Fruit fly (Drosophila melanogaster) whole organism, embryonic: ENCODE measurements around the gene CG13250.

ENCODE experiments used
- Antp ChIP-seq: fragments of 200-800 bp; sonication (Bioruptor generic); optimal IDR thresholded peaks from 3 replicates; lab custom pipeline; 2016; ENCODE audit warnings: missing biosample characterization, missing genetic modification characterization
- BtbVII ChIP-seq: fragments of 200-800 bp; sonication (Bioruptor generic); optimal IDR thresholded peaks from 3 replicates; lab custom pipeline; 2017; ENCODE audit warnings: missing biosample characterization, mild to moderate bottlenecking, missing genetic modification characterization
- CG10274 ChIP-seq: fragments of 200-800 bp; sonication (Bioruptor generic); optimal IDR thresholded peaks from 3 replicates; lab custom pipeline; 2017; ENCODE audit warnings: missing biosample characterization, mild to moderate bottlenecking, missing genetic modification characterization
- CG10959 ChIP-seq: fragments of 200-800 bp; sonication (Bioruptor generic); IDR thresholded peaks from 2 replicates; pipeline ENCODE4 v1.3.6; 2022; ENCODE audit warnings: missing biosample characterization, missing genetic modification characterization
- CG11247 ChIP-seq: fragments of 200-800 bp; sonication (Bioruptor generic); IDR thresholded peaks from 2 replicates; pipeline ENCODE4 v1.3.6; 2022; ENCODE audit warnings: missing biosample characterization, missing genetic modification characterization
- CG11696 ChIP-seq: fragments of 200-800 bp; sonication (Bioruptor generic); IDR thresholded peaks from 2 replicates; pipeline ENCODE4 v1.3.6; 2022; ENCODE audit warnings: missing biosample characterization, missing genetic modification characterization
- CG11723 ChIP-seq: fragments of 200-800 bp; sonication (Bioruptor generic); optimal IDR thresholded peaks from 2 replicates; lab custom pipeline; 2017; ENCODE audit warnings: missing biosample characterization, mild to moderate bottlenecking, missing genetic modification characterization
- CG12219 ChIP-seq: fragments of 200-800 bp; sonication (Bioruptor generic); optimal IDR thresholded peaks from 3 replicates; lab custom pipeline; 2018; ENCODE audit warnings: missing biosample characterization, mild to moderate bottlenecking, missing genetic modification characterization
- CG12299 ChIP-seq: fragments of 200-800 bp; sonication (Bioruptor generic); optimal IDR thresholded peaks from 2 replicates; lab custom pipeline; 2018; ENCODE audit warnings: missing biosample characterization, mild to moderate bottlenecking, missing genetic modification characterization
- CG17361 ChIP-seq: fragments of 200-800 bp; sonication (Bioruptor generic); IDR thresholded peaks from 3 replicates; pipeline ENCODE4 v1.3.6; 2022; ENCODE audit warnings: missing biosample characterization, missing genetic modification characterization
- CG17568 ChIP-seq: fragments of 200-800 bp; sonication (Bioruptor generic); optimal IDR thresholded peaks from 2 replicates; lab custom pipeline; 2018; ENCODE audit warnings: missing biosample characterization, mild to moderate bottlenecking, missing genetic modification characterization, moderate library complexity
- CG18262 ChIP-seq: fragments of 200-800 bp; optimal IDR thresholded peaks from 3 replicates; lab custom pipeline; 2019; ENCODE audit warnings: missing biosample characterization, mild to moderate bottlenecking, missing genetic modification characterization, moderate library complexity
- CG18476 ChIP-seq: fragments of 200-800 bp; sonication (Bioruptor generic); optimal IDR thresholded peaks from 2 replicates; lab custom pipeline; 2016; ENCODE audit warnings: missing biosample characterization, mild to moderate bottlenecking, missing genetic modification characterization
- CG31388 ChIP-seq: fragments of 200-800 bp; sonication (Bioruptor generic); optimal IDR thresholded peaks from 2 replicates; lab custom pipeline; 2016; ENCODE audit warnings: missing biosample characterization, missing genetic modification characterization
- CG4282 ChIP-seq: fragments of 200-800 bp; sonication (Bioruptor generic); optimal IDR thresholded peaks from 2 replicates; lab custom pipeline; 2016; ENCODE audit warnings: missing biosample characterization, missing genetic modification characterization
- CG4404 ChIP-seq: fragments of 200-800 bp; sonication (Bioruptor generic); IDR thresholded peaks from 2 replicates; pipeline ENCODE4 v1.3.6; 2022; ENCODE audit warnings: missing biosample characterization, missing genetic modification characterization
- CG5953 ChIP-seq: fragments of 200-800 bp; sonication (Bioruptor generic); IDR thresholded peaks from 2 replicates; pipeline ENCODE4 v1.3.6; 2022; ENCODE audit warnings: missing biosample characterization, missing genetic modification characterization
- CG6272 ChIP-seq: fragments of 200-800 bp; sonication (Bioruptor generic); IDR thresholded peaks from 2 replicates; pipeline ENCODE4 v1.3.6; 2022; ENCODE audit warnings: missing biosample characterization, missing genetic modification characterization
- CG7745 ChIP-seq: fragments of 200-800 bp; sonication (Bioruptor generic); optimal IDR thresholded peaks from 2 replicates; lab custom pipeline; 2018; ENCODE audit warnings: missing biosample characterization, mild to moderate bottlenecking, missing genetic modification characterization, moderate library complexity
- CG7839 ChIP-seq: fragments of 200-800 bp; sonication (Bioruptor generic); optimal IDR thresholded peaks from 3 replicates; lab custom pipeline; 2018; ENCODE audit warnings: missing biosample characterization, mild to moderate bottlenecking, missing genetic modification characterization, moderate library complexity
- CG9609 ChIP-seq: fragments of 200-800 bp; sonication (Bioruptor generic); optimal IDR thresholded peaks from 3 replicates; lab custom pipeline; 2016; ENCODE audit warnings: missing biosample characterization, missing genetic modification characterization
- D19A ChIP-seq: fragments of 200-800 bp; optimal IDR thresholded peaks from 3 replicates; lab custom pipeline; 2019; ENCODE audit warnings: missing biosample characterization, mild to moderate bottlenecking, missing genetic modification characterization, moderate library complexity
- Dad ChIP-seq: fragments of 200-800 bp; sonication (Bioruptor generic); optimal IDR thresholded peaks from 3 replicates; lab custom pipeline; 2016; ENCODE audit warnings: missing biosample characterization, missing genetic modification characterization
- Dbx ChIP-seq: fragments of 200-800 bp; sonication (Bioruptor generic); IDR thresholded peaks from 3 replicates; pipeline ENCODE4 v1.3.6; 2022; ENCODE audit warnings: missing biosample characterization, missing genetic modification characterization
- Eip74EF ChIP-seq, 2 experiments: fragments of 200-800 bp in 1 of 2; fragments of >200 bp in 1 of 2; sonication (Bioruptor generic) in 1 of 2; optimal IDR thresholded peaks; 2 replicates each; lab custom pipeline; 2017 to 2019; ENCODE audit warnings: missing biosample characterization in 2 of 2, missing genetic modification characterization in 2 of 2, mild to moderate bottlenecking in 1 of 2, moderate library complexity in 1 of 2
- Hmx ChIP-seq: fragments of 200-800 bp; sonication (Bioruptor generic); optimal IDR thresholded peaks from 2 replicates; lab custom pipeline; 2016; ENCODE audit warnings: missing biosample characterization, missing genetic modification characterization
- Hr78 ChIP-seq, 2 experiments: fragments of 200-800 bp in 1 of 2; fragments of >200 bp in 1 of 2; sonication (Bioruptor generic) in 1 of 2; optimal IDR thresholded peaks; 2 replicates each; lab custom pipeline; 2017 to 2019; ENCODE audit warnings: missing biosample characterization in 2 of 2, missing genetic modification characterization in 2 of 2, mild to moderate bottlenecking in 1 of 2, moderate library complexity in 1 of 2
- Kr ChIP-seq: fragments of 200-800 bp; sonication (Bioruptor generic); optimal IDR thresholded peaks from 2 replicates; lab custom pipeline; 2017; ENCODE audit warnings: missing biosample characterization, mild to moderate bottlenecking, missing genetic modification characterization
- Lhr ChIP-seq: fragments of 200-800 bp; sonication (Bioruptor generic); optimal IDR thresholded peaks from 3 replicates; lab custom pipeline; 2017; ENCODE audit warnings: mild to moderate bottlenecking, missing biosample characterization, missing genetic modification reagents, missing genetic modification characterization
- Lpt ChIP-seq: fragments of >200 bp; optimal IDR thresholded peaks from 2 replicates; lab custom pipeline; 2018; ENCODE audit warnings: missing biosample characterization, missing genetic modification characterization
- MBD-R2 ChIP-seq: fragments of 200-800 bp; sonication (Bioruptor generic); IDR thresholded peaks from 2 replicates; pipeline ENCODE4 v1.3.6; 2022; ENCODE audit warnings: missing biosample characterization, missing genetic modification characterization
- Taf1 ChIP-seq: fragments of 200-800 bp; sonication (Bioruptor generic); IDR thresholded peaks from 2 replicates; pipeline ENCODE4 v1.3.6; 2022; ENCODE audit warnings: missing biosample characterization, missing genetic modification characterization
- ac ChIP-seq: fragments of 200-800 bp; sonication (Bioruptor generic); optimal IDR thresholded peaks from 3 replicates; lab custom pipeline; 2017; ENCODE audit warnings: missing biosample characterization, mild to moderate bottlenecking, missing genetic modification characterization
- ase ChIP-seq: fragments of 200-800 bp; sonication (Bioruptor generic); IDR thresholded peaks from 3 replicates; pipeline ENCODE4 v1.3.6; 2022; ENCODE audit warnings: missing biosample characterization, missing genetic modification characterization
- chn ChIP-seq: fragments of 200-800 bp; sonication (Bioruptor generic); optimal IDR thresholded peaks from 2 replicates; lab custom pipeline; 2016; ENCODE audit warnings: missing biosample characterization, missing genetic modification characterization
- disco-r ChIP-seq: fragments of 200-800 bp; sonication (Bioruptor generic); optimal IDR thresholded peaks from 2 replicates; lab custom pipeline; 2016; ENCODE audit warnings: missing biosample characterization, missing genetic modification characterization
- hb ChIP-seq: fragments of 200-800 bp; sonication (Bioruptor generic); IDR thresholded peaks from 3 replicates; pipeline ENCODE4 v1.3.6; 2022; ENCODE audit warnings: missing biosample characterization, missing genetic modification characterization; ENCODE audit not compliant: partially characterized antibody
- klu ChIP-seq: fragments of 200-800 bp; sonication (Bioruptor generic); IDR thresholded peaks from 2 replicates; pipeline ENCODE4 v1.3.6; 2022; ENCODE audit warnings: missing biosample characterization, missing genetic modification characterization
- knrl ChIP-seq: fragments of 200-800 bp; sonication (Bioruptor generic); IDR thresholded peaks from 3 replicates; pipeline ENCODE4 v1.3.6; 2022; ENCODE audit warnings: missing biosample characterization, missing genetic modification characterization; ENCODE audit not compliant: partially characterized antibody
- lov ChIP-seq, 2 experiments: fragments of 200-800 bp in 1 of 2; fragments of >200 bp in 1 of 2; sonication (Bioruptor generic) in 1 of 2; IDR thresholded peaks in 1 of 2; optimal IDR thresholded peaks in 1 of 2; 2 replicates in 1 of 2; 3 replicates in 1 of 2; pipeline versions ENCODE4 v1.3.6 to Lab custom; 2017 to 2022; ENCODE audit warnings: missing biosample characterization in 1 of 2, missing genetic modification characterization in 1 of 2
- psq ChIP-seq: fragments of 200-800 bp; sonication (Bioruptor generic); optimal IDR thresholded peaks from 2 replicates; lab custom pipeline; 2017; ENCODE audit warnings: missing biosample characterization, missing genetic modification characterization
- slp2 ChIP-seq: fragments of 200-800 bp; sonication (Bioruptor generic); optimal IDR thresholded peaks from 2 replicates; lab custom pipeline; 2016; ENCODE audit warnings: missing biosample characterization, missing genetic modification characterization
- tio ChIP-seq: fragments of 200-800 bp; sonication (Bioruptor generic); optimal IDR thresholded peaks from 2 replicates; lab custom pipeline; 2017; ENCODE audit warnings: missing biosample characterization, missing genetic modification characterization, inconsistent platforms
- tll ChIP-seq, 2 experiments: fragments of 200-800 bp in 1 of 2; fragments of >200 bp in 1 of 2; sonication (Bioruptor generic) in 1 of 2; optimal IDR thresholded peaks; 2 replicates each; lab custom pipeline; 2017 to 2019; ENCODE audit warnings: missing biosample characterization in 2 of 2, missing genetic modification characterization in 2 of 2, mild to moderate bottlenecking in 1 of 2, moderate library complexity in 1 of 2
- tna ChIP-seq: fragments of 200-800 bp; sonication (Bioruptor generic); IDR thresholded peaks from 2 replicates; pipeline ENCODE4 v1.3.6; 2022; ENCODE audit warnings: missing biosample characterization, missing genetic modification characterization; ENCODE audit not compliant: partially characterized antibody
- ttk ChIP-seq: fragments of 200-800 bp; sonication (Bioruptor generic); IDR thresholded peaks from 2 replicates; pipeline ENCODE4 v2.1.2; 2022; ENCODE audit warnings: missing biosample characterization, missing genetic modification characterization
- twi ChIP-seq: fragments of 200-800 bp; optimal IDR thresholded peaks from 2 replicates; lab custom pipeline; 2019; ENCODE audit warnings: missing biosample characterization, mild to moderate bottlenecking, missing genetic modification characterization, moderate library complexity
- zf30C ChIP-seq: fragments of 200-800 bp; sonication (Bioruptor generic); optimal IDR thresholded peaks from 3 replicates; lab custom pipeline; 2018; ENCODE audit warnings: missing biosample characterization, mild to moderate bottlenecking, missing genetic modification characterization

Gene CG13250

DNA sequence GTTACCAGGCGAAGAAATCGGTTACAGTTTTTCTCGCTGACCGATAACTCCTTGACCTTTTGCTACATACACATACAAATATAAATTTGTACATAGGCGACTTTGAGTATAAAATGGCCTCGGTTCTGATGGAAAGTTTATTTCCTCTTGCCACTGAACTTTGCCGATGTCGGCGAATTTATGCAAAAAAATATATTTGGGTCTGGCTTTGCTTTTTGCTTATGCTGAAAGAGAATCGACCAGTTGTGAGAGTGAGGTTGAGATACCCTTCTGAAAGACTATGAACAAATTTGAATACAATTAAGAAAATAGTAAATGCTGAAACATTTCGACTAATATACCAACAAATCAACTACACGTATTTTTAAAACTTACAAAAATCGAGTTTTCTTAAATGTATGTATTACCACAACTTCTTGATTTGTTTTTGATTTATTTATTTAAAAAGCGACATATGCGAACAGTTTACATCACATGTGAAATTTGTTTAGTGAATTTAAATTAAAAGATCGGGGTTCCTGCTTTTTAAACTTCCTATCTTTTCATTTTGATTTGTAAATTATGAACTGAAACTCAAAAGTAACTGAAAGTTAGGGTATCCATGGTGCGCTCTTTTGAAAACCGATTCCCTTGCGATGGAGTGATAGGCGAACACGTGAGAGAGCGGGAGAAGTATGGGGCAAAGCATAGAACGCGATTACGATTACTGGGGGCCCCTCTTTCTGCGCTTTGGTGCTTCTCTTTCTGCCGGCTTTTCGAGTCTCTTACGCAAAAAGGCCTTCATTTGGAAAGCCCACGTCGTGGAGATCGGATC, 24.2 kb upstream of the CG13250 start (continued):
- TF ChIP-seq Dbx (GFP tag; lab: Robert Waterston, UW) (no peak), Eip74EF (GFP tag; optimal IDR thresholded peaks at IDR 0.05; lab: Kevin White, UChicago) (peak in 1 of 2 experiments; percentile 73), CG6272 (GFP tag; lab: Robert Waterston, UW) (no peak), CG18476 (GFP tag; lab: Kevin White, UChicago) (peak; percentile 72), hb (GFP tag; lab: Robert Waterston, UW) (no peak), Hr78 (GFP tag; optimal IDR thresholded peaks at IDR 0.05; lab: Kevin White, UChicago) (peak in 1 of 2 experiments; percentile 75), CG31388 (GFP tag; lab: Kevin White, UChicago) (no peak), Kr (GFP tag; lab: Kevin White, UChicago) (no peak), ac (GFP tag; lab: Kevin White, UChicago) (no peak), psq (GFP tag; lab: Kevin White, UChicago) (peak; percentile 74), D19A (peak; percentile 100), CG10274 (GFP tag; lab: Kevin White, UChicago) (peak; percentile 60), slp2 (peak; percentile 71), klu (GFP tag; lab: Robert Waterston, UW) (no peak; the same call in 1 of the 2 replicates), CG7745 (tag; lab: Kevin White, UChicago) (no peak), Antp (GFP tag; lab: Kevin White, UChicago) (peak; percentile 5), Lhr (GFP tag; lab: Kevin White, UChicago) (peak; percentile 28), CG12299 (tag; lab: Kevin White, UChicago) (peak; percentile 63), zf30C (GFP tag; lab: Kevin White, UChicago) (no peak), CG11696 (GFP tag; lab: Robert Waterston, UW) (no peak), CG9609 (GFP tag; lab: Kevin White, UChicago) (peak; percentile 50), Lpt (GFP tag; lab: Kevin White, UChicago) (no peak), twi (tag; lab: Kevin White, UChicago) (peak; percentile 64), Dad (peak; percentile 54), CG11723 (GFP tag; lab: Kevin White, UChicago) (peak; percentile 41), CG4282 (GFP tag; lab: Kevin White, UChicago) (peak; percentile 10), CG18262 (tag; lab: Kevin White, UChicago) (peak; percentile 90), CG10959 (no peak), tna (no peak), lov (optimal IDR thresholded peaks at IDR 0.05; lab: Kevin White, UChicago) (no peak), lov (GFP tag; IDR thresholded peaks at IDR 0.05; lab: Robert Waterston, UW) (no peak), chn (GFP tag; lab: Kevin White, UChicago) (peak; percentile 35), CG7839 (peak; percentile 88), tio (GFP tag; lab: Kevin White, UChicago) (peak; percentile 75), disco-r (peak; percentile 55), knrl (GFP tag; lab: Robert Waterston, UW) (no peak), CG4404 (GFP tag; lab: Robert Waterston, UW) (no peak), CG17361 (peak; percentile 93), Hmx (GFP tag; lab: Kevin White, UChicago) (peak; percentile 78), CG11247 (GFP tag; lab: Robert Waterston, UW) (no peak), Taf1 (GFP tag; lab: Robert Waterston, UW) (no peak), CG12219 (GFP tag; lab: Kevin White, UChicago) (peak; percentile 63), BtbVII (GFP tag; lab: Kevin White, UChicago) (peak; percentile 83), ttk (GFP tag; lab: Robert Waterston, UW) (peak; percentile 13; the same call in 1 of the 2 replicates), ase (GFP tag; lab: Robert Waterston, UW) (no peak), CG17568 (GFP tag; lab: Kevin White, UChicago) (peak; percentile 58), tll (GFP tag; optimal IDR thresholded peaks at IDR 0.05; lab: Kevin White, UChicago) (no peak), MBD-R2 (GFP tag; lab: Robert Waterston, UW) (no peak; the same call in 1 of the 2 replicates), CG5953 (GFP tag; lab: Robert Waterston, UW) (no peak)
